Worm (Caenorhabditis elegans): ENCODE results near the gene C03E10.1.

ce11 chrV:11316801-11317200 lies 25.8 kb downstream of the C03E10.1 start, which contains the start of gene cutl-18:
- TF ChIP-seq saeg-2 (GFP tag; IDR thresholded peaks at IDR 0.05): no peak
- TF ChIP-seq fkh-10 (GFP tag; optimal IDR thresholded peaks at IDR 0.05): no peak
- no peak for TF ChIP-seq nhr-11 (tag; optimal IDR thresholded peaks at IDR 0.05)
- no peak for TF ChIP-seq ctbp-1 (GFP tag; IDR thresholded peaks at IDR 0.05)

All from whole organism, L4 larva.